Worm (Caenorhabditis elegans) whole organism, L4/young adult: ENCODE measurements around the gene C05G5.7.
A peak's percentile ranks its signal among the peaks of the same experiment; 100 is the strongest.

Source experiments
- W03F9.2 ChIP-seq: fragments of 150-350 bp; optimal IDR thresholded peaks from 2 replicates; lab custom pipeline; 2014; ENCODE audit warnings: missing biosample characterization, missing genetic modification characterization
- dao-5 ChIP-seq: sonication (generic microtip); optimal IDR thresholded peaks from 2 replicates; lab custom pipeline; 2016; ENCODE audit warnings: missing genotype, missing genetic modification characterization, moderate library complexity, missing compliant biosample characterization
- him-1 ChIP-seq: sonication (generic microtip); optimal IDR thresholded peaks from 2 replicates; lab custom pipeline; 2016; ENCODE audit warnings: missing genotype, missing genetic modification reagents, missing genetic modification characterization, missing compliant biosample characterization

The C05G5.7 gene

DNA sequence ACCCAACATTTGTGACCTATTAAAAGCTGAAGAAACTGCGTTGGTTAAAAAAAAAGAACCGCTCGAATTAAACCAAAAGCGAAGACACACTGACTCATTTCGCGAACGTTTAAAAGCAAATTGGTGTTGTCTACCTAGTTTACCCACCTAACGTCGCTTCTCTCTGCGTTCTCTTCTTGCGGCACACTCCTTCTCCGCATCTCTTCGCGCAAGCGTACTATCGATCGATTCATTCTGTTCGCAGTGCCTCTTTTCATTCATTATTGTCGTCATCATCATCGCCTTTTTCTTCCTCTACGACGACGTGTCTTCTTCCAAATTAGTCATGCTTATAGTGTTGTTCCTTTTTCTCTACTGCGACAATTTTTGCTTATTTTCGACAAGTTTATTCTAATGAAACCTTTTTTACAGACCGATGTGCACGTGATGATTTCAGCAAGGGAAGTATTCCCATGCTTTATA, 32.4 kb downstream of the C05G5.7 start, which contains the start of gene atrn-1:
atrn-1 (plus strand) TSS at position 412 of the 462 bp plus-strand sequence.
- no peak for TF ChIP-seq him-1 (tag; lab: Kevin White, UChicago)

DNA sequence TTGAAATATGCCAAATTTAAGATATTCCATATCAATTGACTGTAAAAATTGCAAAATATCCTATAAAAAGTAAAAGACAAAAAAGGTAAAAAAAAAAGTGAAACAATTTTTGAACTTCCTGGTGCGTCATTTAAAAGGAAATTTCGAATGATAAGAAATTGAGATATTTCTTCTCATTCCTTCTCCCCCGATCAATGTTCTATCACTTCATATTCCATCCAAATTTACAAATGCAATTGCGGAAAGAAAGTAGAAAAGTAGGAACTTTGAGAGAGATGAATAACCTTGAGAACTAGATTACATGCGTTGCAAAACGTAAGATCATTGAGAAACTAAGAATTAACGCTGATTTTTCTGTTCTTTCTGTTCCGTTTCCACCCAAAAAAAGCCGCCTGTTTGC, 34.0 kb downstream of the C05G5.7 start:
- TF ChIP-seq dao-5 (tag; lab: Kevin White, UChicago) (no peak), W03F9.2 (tag; lab: Kevin White, UChicago) (no peak), him-1 (tag; lab: Kevin White, UChicago) (no peak)

DNA sequence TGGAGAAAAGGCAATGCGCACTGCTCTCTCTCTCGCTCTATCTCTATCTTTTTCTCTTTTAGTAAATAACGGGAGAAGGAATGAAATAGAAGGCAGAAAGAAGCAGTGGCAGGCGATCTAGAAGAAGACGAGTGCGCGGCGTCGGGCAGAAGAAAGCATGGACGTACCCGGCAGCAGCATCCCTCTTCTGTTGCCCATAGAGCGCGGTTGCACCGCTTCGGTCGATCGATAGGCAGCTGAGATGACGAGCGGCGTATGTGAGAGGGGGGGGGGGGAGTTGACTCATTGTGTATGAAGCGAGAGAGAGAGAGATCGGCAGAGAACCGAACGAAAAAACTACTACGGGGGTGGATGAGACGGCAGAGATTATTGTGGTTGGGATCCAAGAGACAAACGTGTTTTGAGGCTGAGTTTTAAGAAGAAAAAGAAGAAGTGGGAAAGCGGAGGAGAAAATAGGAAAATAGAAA, 35.4 kb downstream of the C05G5.7 start:
- TF ChIP-seq W03F9.2 (tag; lab: Kevin White, UChicago) = peak; percentile 68
- TF ChIP-seq him-1 (tag; lab: Kevin White, UChicago) = peak; percentile 93
- TF ChIP-seq dao-5 (tag; lab: Kevin White, UChicago) = peak; percentile 30

DNA sequence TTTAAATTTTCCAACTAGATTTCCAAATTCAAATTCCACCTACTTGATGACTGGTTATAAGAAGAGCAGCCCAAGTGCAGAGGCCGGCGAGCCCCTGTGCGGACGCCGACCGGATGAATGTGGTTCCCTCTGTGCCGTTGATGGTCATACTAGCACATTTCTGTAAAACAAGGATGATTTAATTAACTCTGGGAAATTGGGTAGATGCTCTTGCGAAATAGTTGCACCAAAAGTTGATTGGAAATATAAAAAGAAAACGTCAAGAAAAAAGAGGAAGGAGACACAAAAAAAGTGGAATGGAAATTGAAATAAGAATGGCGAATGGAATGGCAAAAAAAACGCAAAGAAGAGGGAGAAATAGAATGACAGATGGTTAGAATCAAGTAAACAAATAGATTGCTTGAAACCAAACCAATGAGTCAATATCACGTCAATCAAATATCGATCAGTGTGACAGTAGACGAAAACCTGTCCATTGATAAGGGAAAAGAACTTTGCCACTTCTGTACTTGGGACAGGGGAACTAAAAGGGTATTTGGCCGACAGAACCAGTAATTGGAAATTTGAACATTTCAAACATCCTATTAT, 36.8 kb downstream of the C05G5.7 start, which contains the start of gene tmem-184:
tmem-184 (minus strand) TSS at position 164 of the 588 bp plus-strand sequence.
- TF ChIP-seq W03F9.2 (tag; lab: Kevin White, UChicago) (peak; percentile 49), dao-5 (tag; lab: Kevin White, UChicago) (no peak)

DNA sequence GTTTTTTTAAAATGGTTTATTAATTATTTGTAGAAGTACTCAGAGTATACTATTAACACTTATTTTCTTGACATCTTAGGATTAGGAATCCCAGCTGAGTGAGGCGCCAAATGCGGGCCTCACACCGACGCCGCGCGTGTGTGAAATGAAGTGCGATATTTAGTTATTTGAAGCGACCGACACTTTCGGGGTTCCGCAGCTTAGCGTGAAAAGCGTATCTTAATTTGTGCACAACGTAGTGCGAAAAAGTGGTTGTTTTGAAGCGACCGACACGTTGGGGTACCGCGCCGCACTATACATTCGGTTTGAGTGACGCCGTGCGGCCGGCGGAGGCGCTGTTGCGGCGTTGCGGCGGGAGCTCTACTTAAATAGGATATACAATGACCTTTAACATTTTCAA, 38.6 kb downstream of the C05G5.7 start:
- TF ChIP-seq W03F9.2 (tag; lab: Kevin White, UChicago) (no peak), dao-5 (tag; lab: Kevin White, UChicago) (no peak), him-1 (tag; lab: Kevin White, UChicago) (no peak)

DNA sequence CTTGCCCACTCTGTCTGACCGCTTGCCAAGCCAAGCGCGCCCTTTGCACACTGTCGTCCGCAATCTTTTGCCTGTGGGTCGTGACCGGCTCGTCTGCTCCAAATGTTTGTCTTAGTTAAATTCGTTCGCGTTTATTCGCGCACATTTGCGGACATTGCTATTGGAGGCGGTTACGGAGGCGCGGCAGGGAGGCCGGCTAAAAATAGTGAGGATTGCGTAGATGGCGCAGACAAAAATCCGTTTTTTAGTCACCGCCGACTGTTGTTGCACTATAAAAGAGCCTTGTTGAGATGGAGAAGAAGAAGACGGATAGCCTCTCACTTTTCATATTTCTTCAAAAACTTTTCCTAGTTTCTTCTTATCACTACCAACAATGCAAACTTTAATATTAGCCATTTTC, 42.1 kb downstream of the C05G5.7 start, which contains the start of gene F40E10.5:
F40E10.5 (plus strand) TSS at position 301 of the 400 bp plus-strand sequence.
- TF ChIP-seq dao-5 (tag; lab: Kevin White, UChicago) (no peak), him-1 (tag; lab: Kevin White, UChicago) (no peak), W03F9.2 (tag; lab: Kevin White, UChicago) (no peak)

DNA sequence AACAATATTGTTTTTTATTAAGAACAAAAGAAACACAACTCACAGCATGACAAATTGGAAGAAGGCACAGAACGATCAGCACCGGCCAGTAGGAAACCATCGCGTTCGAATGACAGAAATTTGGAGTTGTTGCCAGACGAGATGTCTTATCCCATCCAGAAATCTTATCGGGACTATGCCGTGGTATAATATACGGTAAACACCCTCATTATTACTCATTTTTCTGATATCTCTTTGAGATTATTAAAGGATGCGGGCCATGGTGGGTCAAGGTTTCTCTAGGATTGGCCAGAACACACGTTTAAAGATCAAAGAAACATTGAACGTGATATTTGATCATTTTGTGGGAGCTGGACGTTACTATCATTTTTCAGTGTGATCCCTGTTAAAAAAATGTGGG, 43.7 kb downstream of the C05G5.7 start, which contains the start of gene hch-1:
hch-1 (minus strand) TSS at position 112 of the 400 bp plus-strand sequence.
- TF ChIP-seq him-1 (tag; lab: Kevin White, UChicago) (no peak), dao-5 (tag; lab: Kevin White, UChicago) (no peak), W03F9.2 (tag; lab: Kevin White, UChicago) (no peak)

DNA sequence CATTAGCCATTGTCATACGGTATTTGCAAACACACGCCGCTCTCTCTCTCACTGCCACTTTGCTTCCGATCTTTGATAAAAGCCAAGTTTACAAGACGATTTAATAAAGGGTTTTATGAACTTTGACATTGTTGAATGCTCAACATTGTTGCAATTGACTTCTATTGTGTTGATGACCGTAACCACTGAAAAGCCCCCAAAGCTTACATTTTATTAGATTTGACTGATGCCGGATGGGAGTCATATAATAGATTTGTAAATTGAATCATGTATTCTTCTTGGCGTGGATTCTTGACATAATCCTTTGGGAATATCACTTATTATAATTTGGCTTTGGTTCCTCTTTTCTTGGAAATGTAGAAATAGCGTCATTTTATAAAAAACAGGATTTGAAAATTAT, 47.7 kb downstream of the C05G5.7 start:
- no peak for TF ChIP-seq him-1 (tag; lab: Kevin White, UChicago)
- no peak for TF ChIP-seq W03F9.2 (tag; lab: Kevin White, UChicago)
- TF ChIP-seq dao-5 (tag; lab: Kevin White, UChicago) = no peak

DNA sequence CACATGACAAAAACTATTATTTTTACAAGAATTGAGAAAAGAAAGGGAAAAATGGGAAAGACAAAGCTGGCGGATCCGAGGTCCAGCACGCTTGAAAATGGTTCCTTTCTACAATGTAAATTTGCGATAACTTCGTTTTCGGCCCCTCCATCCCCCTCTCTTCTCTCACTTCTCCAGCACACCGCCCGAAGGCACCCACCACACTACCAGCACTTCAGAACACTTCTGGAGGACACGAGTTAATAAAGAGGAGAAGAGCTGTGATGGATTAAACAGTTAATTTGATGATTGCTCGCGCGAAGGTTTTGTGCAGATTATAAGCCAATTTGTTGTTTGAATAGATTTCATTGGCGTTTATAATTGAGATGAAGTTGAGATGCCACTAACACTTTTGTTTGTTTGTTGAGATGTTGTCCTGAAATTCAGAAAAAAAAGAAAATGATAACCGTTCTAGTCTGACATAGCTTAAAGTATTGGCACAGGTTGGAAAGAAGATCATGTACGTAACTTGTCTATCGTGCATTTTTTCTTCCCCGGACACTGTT, 48.9 kb downstream of the C05G5.7 start:
- TF ChIP-seq dao-5 (tag; lab: Kevin White, UChicago) (no peak), W03F9.2 (tag; lab: Kevin White, UChicago) (no peak), him-1 (tag; lab: Kevin White, UChicago) (no peak)
